Worm (Caenorhabditis elegans): ENCODE data around the gene C16C8.10.
A peak's percentile ranks its signal among the peaks of the same experiment; 100 is the strongest.

The C16C8.10 gene

ce11 chrII:3439244-3439698 lies 25.2 kb downstream of the C16C8.10 start (continued):
- no peak for TF ChIP-seq dmd-4 (tag; optimal IDR thresholded peaks at IDR 0.05)
- TF ChIP-seq sma-9 (GFP tag; optimal IDR thresholded peaks at IDR 0.05) = peak; percentile 16
- no peak for TF ChIP-seq sma-9 (tag; optimal IDR thresholded peaks at IDR 0.05)
- TF ChIP-seq sma-3 (GFP tag; optimal IDR thresholded peaks at IDR 0.05) = peak; percentile 68
- TF ChIP-seq nhr-77 (tag; optimal IDR thresholded peaks at IDR 0.05) = no peak
- no peak for TF ChIP-seq Y55F3AM.14 (GFP tag; optimal IDR thresholded peaks at IDR 0.05)
- peak; percentile 64 for TF ChIP-seq fos-1 (tag; optimal IDR thresholded peaks at IDR 0.05)
- no peak for TF ChIP-seq nhr-23 (tag; optimal IDR thresholded peaks at IDR 0.05)
- TF ChIP-seq zag-1 (tag; optimal IDR thresholded peaks at IDR 0.05) = no peak
- no peak for TF ChIP-seq ceh-16 (tag; optimal IDR thresholded peaks at IDR 0.05)
- TF ChIP-seq blmp-1 (tag; optimal IDR thresholded peaks at IDR 0.05; ENCODE audit: insufficient read depth) = no peak
- no peak for TF ChIP-seq nhr-25 (tag; optimal IDR thresholded peaks at IDR 0.05)
- TF ChIP-seq ama-1 (optimal IDR thresholded peaks at IDR 0.05) = no peak
- no peak for TF ChIP-seq nhr-6 (tag; optimal IDR thresholded peaks at IDR 0.05)
- no peak for TF ChIP-seq R02D3.7 (tag; optimal IDR thresholded peaks at IDR 0.05)
- TF ChIP-seq unc-39 (tag; optimal IDR thresholded peaks at IDR 0.05) = no peak

ce11 chrII:3438280-3438679 lies 26.2 kb downstream of the C16C8.10 start:
- TF ChIP-seq sma-9 (GFP tag; optimal IDR thresholded peaks at IDR 0.05) (no peak), sma-9 (tag; optimal IDR thresholded peaks at IDR 0.05) (no peak), blmp-1 (tag; optimal IDR thresholded peaks at IDR 0.05; ENCODE audit: insufficient read depth) (peak; percentile 39)

ce11 chrII:3437393-3437792 lies 27.1 kb downstream of the C16C8.10 start:
- TF ChIP-seq lin-39 (tag; optimal IDR thresholded peaks at IDR 0.05) (no peak), R02D3.7 (tag; optimal IDR thresholded peaks at IDR 0.05) (no peak)

- TF ChIP-seq unc-62 (GFP tag; optimal IDR thresholded peaks at IDR 0.05) (no peak), zag-1 (tag; optimal IDR thresholded peaks at IDR 0.05) (no peak), ztf-1 (GFP tag; conservative IDR thresholded peaks at IDR 0.05) (no peak), nhr-77 (tag; optimal IDR thresholded peaks at IDR 0.05) (no peak), ztf-11 (tag; optimal IDR thresholded peaks at IDR 0.05) (no peak), nhr-23 (tag; optimal IDR thresholded peaks at IDR 0.05) (no peak)
Observed at ce11 chrII:3436412-3436811, 28.1 kb downstream of the C16C8.10 start, which contains the start of gene skpo-2. Gene skpo-2 (minus strand): TSS chrII:3436512.

- peak; percentile 26 for TF ChIP-seq nhr-25 (tag; optimal IDR thresholded peaks at IDR 0.05)
- TF ChIP-seq snpc-4 (tag; optimal IDR thresholded peaks at IDR 0.05) = peak; percentile 67
- no peak for TF ChIP-seq ZK546.5 (tag; optimal IDR thresholded peaks at IDR 0.05)
Observed at ce11 chrII:3434893-3435503, 29.5 kb downstream of the C16C8.10 start.

- TF ChIP-seq nhr-10 (tag; optimal IDR thresholded peaks at IDR 0.05) = no peak
- no peak for TF ChIP-seq nhr-77 (tag; optimal IDR thresholded peaks at IDR 0.05)
- peak; percentile 27 for TF ChIP-seq unc-55 (GFP tag; optimal IDR thresholded peaks at IDR 0.05)
Observed at ce11 chrII:3429400-3429799, 35.1 kb downstream of the C16C8.10 start, which contains the start of gene C16C8.18. Gene C16C8.18 (plus strand): TSS chrII:3429700.

- TF ChIP-seq nhr-25 (tag; optimal IDR thresholded peaks at IDR 0.05) (no peak), C34F6.9 (tag; optimal IDR thresholded peaks at IDR 0.05) (peak; percentile 56), nhr-77 (tag; optimal IDR thresholded peaks at IDR 0.05) (no peak), unc-55 (GFP tag; optimal IDR thresholded peaks at IDR 0.05) (peak; percentile 73), nhr-12 (tag; optimal IDR thresholded peaks at IDR 0.05) (no peak), ceh-16 (tag; optimal IDR thresholded peaks at IDR 0.05) (no peak), F13H6.1 (tag; optimal IDR thresholded peaks at IDR 0.05) (peak; percentile 1), ama-1 (optimal IDR thresholded peaks at IDR 0.05) (no peak), lsy-2 (tag; optimal IDR thresholded peaks at IDR 0.05) (peak in 1 of 2 experiments; percentile 49), snpc-4 (tag; optimal IDR thresholded peaks at IDR 0.05) (peak; percentile 12), aly-2 (tag; optimal IDR thresholded peaks at IDR 0.05) (no peak), unc-62 (GFP tag; optimal IDR thresholded peaks at IDR 0.05) (no peak), nhr-21 (tag; optimal IDR thresholded peaks at IDR 0.05) (no peak), zag-1 (tag; optimal IDR thresholded peaks at IDR 0.05) (peak; percentile 9), mab-5 (tag; optimal IDR thresholded peaks at IDR 0.05) (no peak), elt-1 (tag; optimal IDR thresholded peaks at IDR 0.05) (no peak), crh-2 (tag; optimal IDR thresholded peaks at IDR 0.05) (peak; percentile 0), ztf-1 (GFP tag; conservative IDR thresholded peaks at IDR 0.05) (no peak), gmeb-1 (tag; optimal IDR thresholded peaks at IDR 0.05) (no peak), lin-13 (GFP tag; optimal IDR thresholded peaks at IDR 0.05) (peak; percentile 17), sma-9 (GFP tag; optimal IDR thresholded peaks at IDR 0.05) (no peak), sma-9 (tag; optimal IDR thresholded peaks at IDR 0.05) (no peak), mdl-1 (tag; optimal IDR thresholded peaks at IDR 0.05) (peak in 1 of 2 experiments; percentile 51), nhr-129 (tag; optimal IDR thresholded peaks at IDR 0.05) (peak; percentile 22), nhr-11 (tag; optimal IDR thresholded peaks at IDR 0.05) (no peak), lin-11 (tag; optimal IDR thresholded peaks at IDR 0.05) (peak; percentile 66)
Observed at ce11 chrII:3428158-3428704, 36.2 kb downstream of the C16C8.10 start.

Data from whole organism, L2 larva.